Fruit fly (Drosophila melanogaster) S2 (cell line): ENCODE results near the gene CG2652.
A peak's percentile ranks its signal among the peaks of the same experiment; 100 is the strongest.

Source experiments
- CG8478 ChIP-seq: fragments of >200 bp; optimal IDR thresholded peaks from 2 replicates; lab custom pipeline; 2018
- CTCF ChIP-seq, 2 experiments: fragments of >200 bp; optimal IDR thresholded peaks; 2 replicates each; lab custom pipeline; 2018

- TF ChIP-seq CG8478 (lab: Kevin White, UChicago) (no peak), CTCF (optimal IDR thresholded peaks at IDR 0.05; lab: Kevin White, UChicago) (peak in 1 of 2 experiments; percentile 31)
Measured at dm6 chrX:2658258-2658853, 24.4 kb downstream of the CG2652 start.
